Fruit fly (Drosophila melanogaster): ENCODE data around the gene CG9521.

CG9521 gene

dm6 chrX:14837983-14838382 lies 15.1 kb downstream of the CG9521 start, which contains the start of gene Grx5:
Gene Grx5 (minus strand): TSS chrX:14838198.
- TF ChIP-seq dl (GFP tag; optimal IDR thresholded peaks at IDR 0.05; ENCODE audit: insufficient read depth in 1 of 2, partially characterized antibody in 2 of 2) (no peak), GATAd (GFP tag; optimal IDR thresholded peaks at IDR 0.05) (no peak), br (GFP tag; optimal IDR thresholded peaks at IDR 0.05) (no peak), psq (GFP tag; optimal IDR thresholded peaks at IDR 0.05) (no peak), OdsH (GFP tag; optimal IDR thresholded peaks at IDR 0.05) (no peak), Vsx2 (GFP tag; optimal IDR thresholded peaks at IDR 0.05; ENCODE audit: partially characterized antibody) (no peak), Jra (GFP tag; optimal IDR thresholded peaks at IDR 0.05) (no peak)

DNA sequence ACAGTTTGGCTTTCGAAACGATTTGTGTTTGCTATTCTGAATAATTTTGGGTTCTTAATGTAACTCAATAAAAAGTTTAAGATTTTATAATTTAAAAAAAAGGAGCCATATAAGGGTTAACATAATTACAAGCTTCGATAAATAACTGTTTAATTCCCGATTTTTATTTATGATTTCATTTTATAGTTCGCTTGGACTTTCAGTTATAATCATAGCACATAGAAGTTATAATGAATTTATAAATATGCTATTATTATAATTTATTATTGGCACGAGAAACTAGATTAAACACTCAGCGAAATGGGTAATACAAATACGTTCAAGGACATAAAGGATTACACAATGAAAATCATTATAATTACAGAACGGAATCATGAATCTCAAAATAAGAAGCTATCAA lies 16.6 kb downstream of the CG9521 start, which contains the start of gene CG14410:
CG14410 (plus strand) TSS at position 301 of the 400 bp plus-strand sequence.
- no peak for TF ChIP-seq CrebA (GFP tag; optimal IDR thresholded peaks at IDR 0.05; ENCODE audit: borderline replicate concordance)
- TF ChIP-seq Rel (GFP tag; optimal IDR thresholded peaks at IDR 0.05), result no peak
- no peak for TF ChIP-seq Rel (tag; optimal IDR thresholded peaks at IDR 0.05)
- TF ChIP-seq fru (GFP tag; optimal IDR thresholded peaks at IDR 0.05), result no peak
- TF ChIP-seq Jra (GFP tag; optimal IDR thresholded peaks at IDR 0.05), result no peak
- TF ChIP-seq dsf (GFP tag; optimal IDR thresholded peaks at IDR 0.05; ENCODE audit: borderline replicate concordance), result no peak
- TF ChIP-seq Sp1 (GFP tag; optimal IDR thresholded peaks at IDR 0.05), result no peak
- no peak for TF ChIP-seq Myc (optimal IDR thresholded peaks at IDR 0.05)
- no peak for TF ChIP-seq Abd-B (GFP tag; optimal IDR thresholded peaks at IDR 0.05)
- TF ChIP-seq CG9705 (GFP tag; optimal IDR thresholded peaks at IDR 0.05), result no peak
- TF ChIP-seq tai (GFP tag; optimal IDR thresholded peaks at IDR 0.05), result no peak
- TF ChIP-seq brk (GFP tag; optimal IDR thresholded peaks at IDR 0.05), result no peak
- TF ChIP-seq Hr78 (GFP tag; optimal IDR thresholded peaks at IDR 0.05), result no peak
- no peak for TF ChIP-seq GATAd (GFP tag; optimal IDR thresholded peaks at IDR 0.05)
- no peak for TF ChIP-seq rgr (GFP tag; optimal IDR thresholded peaks at IDR 0.05)
- no peak for TF ChIP-seq h (GFP tag; optimal IDR thresholded peaks at IDR 0.05)

- TF ChIP-seq woc (GFP tag; optimal IDR thresholded peaks at IDR 0.05) (peak; percentile 11), Myc (optimal IDR thresholded peaks at IDR 0.05) (no peak), OdsH (GFP tag; optimal IDR thresholded peaks at IDR 0.05) (peak; percentile 7)
Measured at dm6 chrX:14832562-14833303, 20.3 kb downstream of the CG9521 start, which contains the start of gene CG14411. Gene CG14411 (plus strand): TSS chrX:14832647.

dm6 chrX:14831713-14832561 lies 21.1 kb downstream of the CG9521 start, which contains the start of gene CG14408:
Gene CG14408 (minus strand): TSS chrX:14832033.
- TF ChIP-seq woc (GFP tag; optimal IDR thresholded peaks at IDR 0.05), result peak; percentile 61
- TF ChIP-seq Hr83 (GFP tag; optimal IDR thresholded peaks at IDR 0.05; ENCODE audit: poor library complexity, severe bottlenecking), result no peak
- no peak for TF ChIP-seq dsf (GFP tag; optimal IDR thresholded peaks at IDR 0.05; ENCODE audit: borderline replicate concordance)
- no peak for TF ChIP-seq dmrt93B (GFP tag; optimal IDR thresholded peaks at IDR 0.05)
- TF ChIP-seq Jra (GFP tag; optimal IDR thresholded peaks at IDR 0.05), result no peak
- no peak for TF ChIP-seq HLH106 (tag; optimal IDR thresholded peaks at IDR 0.05)
- TF ChIP-seq sage (GFP tag; optimal IDR thresholded peaks at IDR 0.05), result no peak
- no peak for TF ChIP-seq Hr78 (GFP tag; optimal IDR thresholded peaks at IDR 0.05)

- no peak for TF ChIP-seq br (GFP tag; optimal IDR thresholded peaks at IDR 0.05)
- TF ChIP-seq brk (GFP tag; optimal IDR thresholded peaks at IDR 0.05), result no peak
- no peak for TF ChIP-seq ey (GFP tag; optimal IDR thresholded peaks at IDR 0.05)
- peak; percentile 64 for TF ChIP-seq Dfd (GFP tag; optimal IDR thresholded peaks at IDR 0.05)
- TF ChIP-seq fru (GFP tag; optimal IDR thresholded peaks at IDR 0.05), result no peak
- no peak for TF ChIP-seq lola (GFP tag; optimal IDR thresholded peaks at IDR 0.05)
- TF ChIP-seq HLH106 (tag; optimal IDR thresholded peaks at IDR 0.05), result no peak
Measured at dm6 chrX:14827643-14828042, 25.4 kb downstream of the CG9521 start.

Data from whole organism, wandering third instar larva.